Worm (Caenorhabditis elegans): ENCODE data around the gene F21A3.2.
A peak's percentile ranks its signal among the peaks of the same experiment; 100 is the strongest.

Gene F21A3.2

DNA sequence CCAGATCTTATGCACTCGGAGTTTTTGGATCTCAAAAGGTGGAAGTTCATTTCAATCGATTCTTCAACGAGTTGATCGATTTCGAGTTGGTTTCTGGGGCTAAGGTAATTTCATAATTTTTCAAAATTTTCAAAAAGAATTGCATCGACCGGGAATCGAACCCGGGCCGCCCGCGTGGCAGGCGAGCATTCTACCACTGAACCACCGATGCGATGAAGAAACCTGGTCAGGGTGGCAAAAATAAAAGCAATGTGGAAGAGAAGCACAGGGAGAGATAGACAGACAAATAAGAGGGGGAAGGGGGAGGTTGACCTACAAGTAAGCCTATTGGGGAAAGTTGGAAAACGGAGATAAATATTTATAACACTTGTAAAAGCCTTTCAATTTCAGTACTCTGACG is 28.7 kb downstream of the F21A3.2 start (continued):
- TF ChIP-seq F23B12.7 (tag; optimal IDR thresholded peaks at IDR 0.05; ENCODE audit: insufficient read depth), result no peak
- TF ChIP-seq hrde-1 (tag; optimal IDR thresholded peaks at IDR 0.05; ENCODE audit: borderline replicate concordance), result no peak
- TF ChIP-seq ceh-27 (GFP tag; optimal IDR thresholded peaks at IDR 0.05), result peak; percentile 44
- TF ChIP-seq gei-17 (GFP tag; optimal IDR thresholded peaks at IDR 0.05), result no peak
- no peak for TF ChIP-seq egl-44 (GFP tag; IDR thresholded peaks at IDR 0.05)
- TF ChIP-seq egl-18 (GFP tag; IDR thresholded peaks at IDR 0.05), result no peak
- 0 out of 2 replicates have a peak, but pooled peaks have one; percentile 52 for TF ChIP-seq nfyb-1 (GFP tag; IDR thresholded peaks at IDR 0.05)
- no peak for TF ChIP-seq hlh-26 (GFP tag; conservative IDR thresholded peaks at IDR 0.05)
- TF ChIP-seq F55B11.4 (tag; optimal IDR thresholded peaks at IDR 0.05; ENCODE audit: borderline replicate concordance, insufficient read depth), result no peak
- no peak for TF ChIP-seq B0336.3 (GFP tag; IDR thresholded peaks at IDR 0.05)
- 0 out of 2 replicates have a peak, but pooled peaks have one; percentile 15 for TF ChIP-seq ekl-4 (GFP tag; IDR thresholded peaks at IDR 0.05)
- no peak for TF ChIP-seq hlh-12 (tag; optimal IDR thresholded peaks at IDR 0.05)
- TF ChIP-seq B0261.1 (tag; optimal IDR thresholded peaks at IDR 0.05), result peak; percentile 85
- no peak for TF ChIP-seq let-526 (GFP tag; IDR thresholded peaks at IDR 0.05)
- peak; percentile 7 for TF ChIP-seq attf-5 (GFP tag; optimal IDR thresholded peaks at IDR 0.05)
- peak; percentile 43; the same call in 1 of the 2 replicates for TF ChIP-seq K11D2.4 (GFP tag; IDR thresholded peaks at IDR 0.05)
- TF ChIP-seq F33H1.4 (GFP tag; IDR thresholded peaks at IDR 0.05), result peak; percentile 32; the same call in 1 of the 2 replicates
- peak; percentile 31 for TF ChIP-seq die-1 (tag; optimal IDR thresholded peaks at IDR 0.05)
- TF ChIP-seq nhr-179 (tag; optimal IDR thresholded peaks at IDR 0.05), result no peak
- TF ChIP-seq F37B4.10 (GFP tag; IDR thresholded peaks at IDR 0.05), result no peak
- no peak for TF ChIP-seq ama-1 (optimal IDR thresholded peaks at IDR 0.05)
- TF ChIP-seq ama-1 (GFP tag; optimal IDR thresholded peaks at IDR 0.05), result no peak
- peak; percentile 75 for TF ChIP-seq D2030.7 (GFP tag; IDR thresholded peaks at IDR 0.05)
- TF ChIP-seq sea-2 (GFP tag; IDR thresholded peaks at IDR 0.05), result no peak
- peak; percentile 24 for TF ChIP-seq ZK185.1 (tag; optimal IDR thresholded peaks at IDR 0.05; ENCODE audit: poor library complexity, severe bottlenecking)
- TF ChIP-seq let-607 (tag; optimal IDR thresholded peaks at IDR 0.05), result peak in 1 of 2 experiments; percentile 14
- TF ChIP-seq tbp1 (GFP tag; optimal IDR thresholded peaks at IDR 0.05), result peak; percentile 93
- peak; percentile 56; the same call in 1 of the 2 replicates for TF ChIP-seq mcd-1 (GFP tag; IDR thresholded peaks at IDR 0.05)
- TF ChIP-seq tlf-1 (GFP tag; optimal IDR thresholded peaks at IDR 0.05), result no peak
- 0 out of 2 replicates have a peak, but pooled peaks have one; percentile 42 for TF ChIP-seq hsf-1 (GFP tag; IDR thresholded peaks at IDR 0.05)
- no peak for TF ChIP-seq dpl-1 (GFP tag; optimal IDR thresholded peaks at IDR 0.05)
- no peak for TF ChIP-seq atf-7 (tag; optimal IDR thresholded peaks at IDR 0.05)
- no peak for TF ChIP-seq F10E7.11 (tag; optimal IDR thresholded peaks at IDR 0.05)
- TF ChIP-seq ceh-91 (GFP tag; IDR thresholded peaks at IDR 0.05), result no peak
- no peak for TF ChIP-seq lin-40 (tag; optimal IDR thresholded peaks at IDR 0.05)
- peak; percentile 53 for TF ChIP-seq F52B5.7 (tag; optimal IDR thresholded peaks at IDR 0.05)
- no peak for TF ChIP-seq rcor-1 (GFP tag; IDR thresholded peaks at IDR 0.05)
- TF ChIP-seq cebp-1 (GFP tag; IDR thresholded peaks at IDR 0.05), result peak; percentile 44; the same call in 1 of the 2 replicates
- TF ChIP-seq cebp-1 (tag; optimal IDR thresholded peaks at IDR 0.05), result no peak
- no peak for TF ChIP-seq ceh-79 (tag; optimal IDR thresholded peaks at IDR 0.05)
- TF ChIP-seq dpff-1 (tag; optimal IDR thresholded peaks at IDR 0.05), result no peak
- no peak for TF ChIP-seq unc-62 (GFP tag; optimal IDR thresholded peaks at IDR 0.05)
- TF ChIP-seq Y67H2A.10 (GFP tag; conservative IDR thresholded peaks at IDR 0.05), result no peak
- peak; percentile 36 for TF ChIP-seq lsl-1 (GFP tag; optimal IDR thresholded peaks at IDR 0.05)
- peak; percentile 70; the same call in 1 of the 2 replicates for TF ChIP-seq ztf-28 (GFP tag; IDR thresholded peaks at IDR 0.05)
- peak; percentile 46 for TF ChIP-seq ztf-18 (tag; optimal IDR thresholded peaks at IDR 0.05)
- no peak for TF ChIP-seq madf-10 (tag; optimal IDR thresholded peaks at IDR 0.05)
- TF ChIP-seq lir-1 (GFP tag; conservative IDR thresholded peaks at IDR 0.05), result 0 out of 2 replicates have a peak, but pooled peaks have one; percentile 52
- no peak for TF ChIP-seq Y79H2A.3 (GFP tag; conservative IDR thresholded peaks at IDR 0.05)

Measured in whole organism, young adult.